Worm (Caenorhabditis elegans) whole organism, L4 larva: Measurements from ENCODE around the gene Y57A10C.1.

ENCODE experiments used
- Y5F2A.4 ChIP-seq: fragments of 200-800 bp; sonication (Bioruptor generic); optimal IDR thresholded peaks from 2 replicates; lab custom pipeline; 2018; ENCODE audit warnings: mild to moderate bottlenecking, missing genetic modification characterization, missing compliant biosample characterization
- ceh-44 ChIP-seq: fragments of 200-800 bp; sonication (Bioruptor generic); IDR thresholded peaks from 2 replicates; pipeline ENCODE4 v1.3.6; 2022; ENCODE audit warnings: missing genetic modification reagents, missing genetic modification characterization, missing compliant biosample characterization
- ctbp-1 ChIP-seq: fragments of 200-800 bp; sonication (Bioruptor generic); IDR thresholded peaks from 2 replicates; pipeline ENCODE4 v1.3.6; 2022; ENCODE audit warnings: missing genetic modification reagents, missing genetic modification characterization, missing compliant biosample characterization
- daf-19 ChIP-seq: fragments of 200-800 bp; sonication (Bioruptor generic); conservative IDR thresholded peaks from 2 replicates; pipeline ENCODE4 v1.3.6; 2022; ENCODE audit warnings: missing genetic modification characterization, missing compliant biosample characterization
- fos-1 ChIP-seq: fragments of 150-350 bp; optimal IDR thresholded peaks from 2 replicates; lab custom pipeline; 2014; ENCODE audit warnings: missing biosample characterization, missing genetic modification characterization
- lin-13 ChIP-seq: fragments of 150-350 bp; optimal IDR thresholded peaks from 2 replicates; lab custom pipeline; 2014; ENCODE audit warnings: missing biosample characterization, missing genetic modification reagents, missing genetic modification characterization
- nhr-25 ChIP-seq: sonication (generic microtip); optimal IDR thresholded peaks from 2 replicates; lab custom pipeline; 2017; ENCODE audit warnings: missing genetic modification characterization, mild to moderate bottlenecking, missing compliant biosample characterization, antibody characterized with exemption, moderate library complexity, borderline replicate concordance; ENCODE audit not compliant: insufficient read depth
- nhr-28 ChIP-seq: fragments of 150-350 bp; optimal IDR thresholded peaks from 2 replicates; lab custom pipeline; 2014; ENCODE audit warnings: missing biosample characterization, missing genetic modification characterization
- nhr-76 ChIP-seq: fragments of 150-350 bp; optimal IDR thresholded peaks from 2 replicates; lab custom pipeline; 2014; ENCODE audit warnings: missing biosample characterization, missing genetic modification characterization
- spr-3 ChIP-seq: fragments of 200-800 bp; sonication (Bioruptor generic); optimal IDR thresholded peaks from 2 replicates; lab custom pipeline; 2018; ENCODE audit warnings: mild to moderate bottlenecking, missing genetic modification characterization, missing compliant biosample characterization
- zag-1 ChIP-seq: fragments of 150-350 bp; optimal IDR thresholded peaks from 2 replicates; lab custom pipeline; 2014; ENCODE audit warnings: missing biosample characterization, missing genetic modification characterization

- TF ChIP-seq nhr-25 (tag; lab: Kevin White, UChicago) (no peak), fos-1 (tag; lab: Kevin White, UChicago) (no peak), Y5F2A.4 (GFP tag; lab: Kevin White, UChicago) (no peak), ctbp-1 (GFP tag; lab: Robert Waterston, UW) (no peak), ceh-44 (GFP tag; lab: Robert Waterston, UW) (no peak), zag-1 (no peak), daf-19 (GFP tag; lab: Robert Waterston, UW) (no peak), nhr-28 (tag; lab: Kevin White, UChicago) (no peak), lin-13 (GFP tag; lab: Kevin White, UChicago) (no peak), nhr-76 (no peak), spr-3 (GFP tag; lab: Kevin White, UChicago) (no peak)
Observed at ce11 chrII:12397656-12398055, 14.7 kb downstream of the Y57A10C.1 start, which contains the start of gene F57G9.7.
